Worm (Caenorhabditis elegans) whole organism, L3 larva: Measurements from ENCODE around the gene clk-2.

Source experiments
- R02D3.7 ChIP-seq: fragments of 150-350 bp; optimal IDR thresholded peaks from 2 replicates; lab custom pipeline; 2014; ENCODE audit warnings: missing biosample characterization, missing genetic modification characterization
- fos-1 ChIP-seq: fragments of 150-350 bp; optimal IDR thresholded peaks from 2 replicates; lab custom pipeline; 2014; ENCODE audit warnings: missing biosample characterization, missing genetic modification characterization
- lin-39 ChIP-seq: fragments of 150-350 bp; optimal IDR thresholded peaks from 2 replicates; lab custom pipeline; 2018; ENCODE audit warnings: missing biosample characterization, missing genetic modification reagents, missing genetic modification characterization
- nhr-237 ChIP-seq: fragments of 150-350 bp; optimal IDR thresholded peaks from 2 replicates; lab custom pipeline; 2014; ENCODE audit warnings: missing biosample characterization, missing genetic modification characterization
- nhr-76 ChIP-seq: fragments of 150-350 bp; sonication (generic microtip); optimal IDR thresholded peaks from 5 replicates; lab custom pipeline; 2014; ENCODE audit warnings: missing biosample characterization, missing genetic modification characterization
- unc-62 ChIP-seq: fragments of 150-350 bp; sonication (generic microtip); optimal IDR thresholded peaks from 4 replicates; lab custom pipeline; 2014; ENCODE audit warnings: missing biosample characterization, missing genetic modification reagents, missing genetic modification characterization

DNA sequence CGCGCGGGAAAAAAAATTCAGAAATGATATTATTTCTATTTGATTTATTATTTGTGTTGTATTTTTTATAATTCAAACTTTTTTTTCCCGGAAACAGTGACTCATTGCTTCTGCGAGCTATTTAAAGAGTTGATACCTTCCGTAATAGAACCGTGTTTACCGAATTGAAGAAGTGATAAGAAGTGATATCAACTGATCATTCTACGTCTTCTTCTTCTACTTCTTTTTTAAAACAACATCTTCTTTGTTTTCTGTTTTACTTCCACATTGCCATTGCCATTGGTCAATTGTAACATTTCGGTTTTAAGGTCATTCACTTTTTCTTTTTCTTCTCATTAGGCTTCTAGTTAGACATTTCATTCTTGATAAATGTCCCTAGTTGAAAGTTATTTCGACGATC is 47.8 kb upstream of the clk-2 start, which contains the start of gene ttr-32:
- TF ChIP-seq unc-62 (GFP tag; lab: Kevin White, UChicago), result no peak
- TF ChIP-seq R02D3.7 (tag; lab: Kevin White, UChicago), result no peak
- TF ChIP-seq fos-1 (tag; lab: Kevin White, UChicago), result no peak
- no peak for TF ChIP-seq nhr-237 (tag; lab: Kevin White, UChicago)
- no peak for TF ChIP-seq nhr-76 (tag; lab: Kevin White, UChicago)
- TF ChIP-seq lin-39 (tag; lab: Kevin White, UChicago), result no peak
